Fruit fly (Drosophila melanogaster): ENCODE results near the gene DIP-epsilon.

The DIP-epsilon gene

DNA sequence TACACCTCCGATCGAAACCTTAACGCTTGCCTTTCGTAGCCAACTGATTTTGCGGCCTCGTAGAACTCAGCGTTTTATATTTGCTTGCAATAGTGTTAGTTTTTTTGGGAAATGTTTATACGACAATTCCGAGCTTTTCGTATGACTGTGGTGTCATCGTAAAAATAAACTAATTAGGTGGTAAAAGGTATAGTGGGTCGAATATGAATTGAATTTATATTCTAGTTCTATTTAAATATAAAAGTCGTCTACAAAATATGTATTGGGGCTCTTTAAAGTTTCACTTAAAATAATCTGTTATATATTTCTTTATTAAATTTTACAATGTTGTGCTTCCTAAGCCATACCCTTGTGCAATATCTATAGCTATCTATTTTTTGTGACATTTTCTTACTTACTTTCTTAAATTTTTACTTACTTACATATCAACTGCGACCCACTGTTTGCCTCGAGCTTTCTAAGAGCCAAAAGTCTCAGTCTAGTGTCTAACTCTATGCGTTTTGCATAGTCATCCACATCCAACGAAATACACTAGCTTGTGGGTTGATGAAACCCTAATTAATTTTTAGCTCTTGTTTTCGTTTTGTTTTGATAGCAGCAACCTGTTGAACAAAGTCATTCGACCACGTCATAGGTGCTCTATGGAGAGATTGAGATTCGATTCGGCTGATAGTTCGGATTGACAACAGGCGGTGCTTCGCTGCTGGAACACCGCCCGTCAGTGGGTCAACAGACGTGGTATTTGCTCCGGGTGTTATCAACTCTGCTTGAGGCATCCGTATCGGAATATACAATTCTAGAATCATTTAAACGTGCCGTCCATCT is 59.9 kb downstream of the DIP-epsilon start, which contains the start of gene CG9498 (continued):
- TF ChIP-seq CG10565 (GFP tag; optimal IDR thresholded peaks at IDR 0.05), result no peak
- no peak for TF ChIP-seq hkb (optimal IDR thresholded peaks at IDR 0.05)
- TF ChIP-seq hkb (GFP tag; IDR thresholded peaks at IDR 0.05), result peak; percentile 77; the same call in 1 of the 2 replicates
- peak; percentile 9 for TF ChIP-seq kni (GFP tag; optimal IDR thresholded peaks at IDR 0.05)
- TF ChIP-seq CG12155 (GFP tag; optimal IDR thresholded peaks at IDR 0.05), result peak; percentile 66
- TF ChIP-seq Ets97D (GFP tag; optimal IDR thresholded peaks at IDR 0.05), result no peak
- TF ChIP-seq h (optimal IDR thresholded peaks at IDR 0.05), result no peak
- peak; percentile 83 for TF ChIP-seq CG6683 (GFP tag; optimal IDR thresholded peaks at IDR 0.05)
- TF ChIP-seq CG30020 (tag; optimal IDR thresholded peaks at IDR 0.05), result peak; percentile 23
- no peak for TF ChIP-seq bbx (GFP tag; IDR thresholded peaks at IDR 0.05; ENCODE audit: partially characterized antibody)
- TF ChIP-seq Aef1 (GFP tag; IDR thresholded peaks at IDR 0.05), result peak; percentile 50; the same call in 2 of the 3 replicates
- peak; percentile 4 for TF ChIP-seq Camta (GFP tag; optimal IDR thresholded peaks at IDR 0.05)
- no peak for TF ChIP-seq HmgD (GFP tag; optimal IDR thresholded peaks at IDR 0.05)
- peak; percentile 66 for TF ChIP-seq Abd-B (GFP tag; optimal IDR thresholded peaks at IDR 0.05)
- TF ChIP-seq klu (GFP tag; IDR thresholded peaks at IDR 0.05), result no peak; the same call in 1 of the 2 replicates
- no peak for TF ChIP-seq CG1647 (GFP tag; optimal IDR thresholded peaks at IDR 0.05)
- TF ChIP-seq ttk (GFP tag; IDR thresholded peaks at IDR 0.05), result peak; percentile 62
- TF ChIP-seq da (GFP tag; optimal IDR thresholded peaks at IDR 0.05), result no peak
- peak; percentile 47 for TF ChIP-seq Ssrp (tag; optimal IDR thresholded peaks at IDR 0.05)
- TF ChIP-seq Scr (GFP tag; IDR thresholded peaks at IDR 0.05; ENCODE audit: partially characterized antibody), result no peak
- peak; percentile 96 for TF ChIP-seq CG18599 (GFP tag; optimal IDR thresholded peaks at IDR 0.05)
- no peak for TF ChIP-seq chif (GFP tag; optimal IDR thresholded peaks at IDR 0.05)
- TF ChIP-seq CG8478 (optimal IDR thresholded peaks at IDR 0.05), result no peak
- peak; percentile 75 for TF ChIP-seq B-H1 (GFP tag; IDR thresholded peaks at IDR 0.05)
- peak; percentile 18 for TF ChIP-seq luna (GFP tag; optimal IDR thresholded peaks at IDR 0.05)
- TF ChIP-seq gem (tag; optimal IDR thresholded peaks at IDR 0.05), result peak; percentile 95
- peak; percentile 57 for TF ChIP-seq CG15696 (tag; optimal IDR thresholded peaks at IDR 0.05)
- TF ChIP-seq CG7928 (GFP tag; optimal IDR thresholded peaks at IDR 0.05), result peak; percentile 52
- TF ChIP-seq Dp (GFP tag; optimal IDR thresholded peaks at IDR 0.05), result no peak
- TF ChIP-seq CG9727 (GFP tag; optimal IDR thresholded peaks at IDR 0.05), result peak; percentile 64
- peak in 1 of 2 experiments; percentile 91 for TF ChIP-seq Hr51 (GFP tag; optimal IDR thresholded peaks at IDR 0.05)
- peak; percentile 57; the same call in 1 of the 2 replicates for TF ChIP-seq CG32767 (GFP tag; IDR thresholded peaks at IDR 0.05)
- TF ChIP-seq fd96Cb (tag; optimal IDR thresholded peaks at IDR 0.05), result peak; percentile 83
- no peak for TF ChIP-seq nom (GFP tag; optimal IDR thresholded peaks at IDR 0.05)
- TF ChIP-seq CG12744 (GFP tag; optimal IDR thresholded peaks at IDR 0.05), result no peak
- TF ChIP-seq ash1 (GFP tag; optimal IDR thresholded peaks at IDR 0.05), result no peak
- TF ChIP-seq CG9817 (tag; optimal IDR thresholded peaks at IDR 0.05), result peak; percentile 74
- no peak for TF ChIP-seq usp (GFP tag; optimal IDR thresholded peaks at IDR 0.05)
- no peak for TF ChIP-seq Hr78 (GFP tag; optimal IDR thresholded peaks at IDR 0.05)
- TF ChIP-seq CG14014 (GFP tag; IDR thresholded peaks at IDR 0.05), result peak; percentile 87
- peak; percentile 69 for TF ChIP-seq Sox102F (GFP tag; optimal IDR thresholded peaks at IDR 0.05)
- TF ChIP-seq wdn (GFP tag; IDR thresholded peaks at IDR 0.05), result peak; percentile 78
- peak; percentile 85 for TF ChIP-seq unpg (GFP tag; optimal IDR thresholded peaks at IDR 0.05)
- no peak for TF ChIP-seq CHES-1-like (GFP tag; optimal IDR thresholded peaks at IDR 0.05)
- TF ChIP-seq CG13424 (tag; optimal IDR thresholded peaks at IDR 0.05), result peak; percentile 89
- TF ChIP-seq CG13287 (GFP tag; IDR thresholded peaks at IDR 0.05; ENCODE audit: partially characterized antibody), result no peak
- peak; percentile 70; the same call in 2 of the 3 replicates for TF ChIP-seq tgo (GFP tag; IDR thresholded peaks at IDR 0.05)
- peak; percentile 66 for TF ChIP-seq nerfin-1 (tag; optimal IDR thresholded peaks at IDR 0.05)
- TF ChIP-seq CG17612 (GFP tag; IDR thresholded peaks at IDR 0.05), result peak; percentile 53
